Worm (Caenorhabditis elegans): ENCODE data around the gene F10D2.16.

The F10D2.16 gene

DNA sequence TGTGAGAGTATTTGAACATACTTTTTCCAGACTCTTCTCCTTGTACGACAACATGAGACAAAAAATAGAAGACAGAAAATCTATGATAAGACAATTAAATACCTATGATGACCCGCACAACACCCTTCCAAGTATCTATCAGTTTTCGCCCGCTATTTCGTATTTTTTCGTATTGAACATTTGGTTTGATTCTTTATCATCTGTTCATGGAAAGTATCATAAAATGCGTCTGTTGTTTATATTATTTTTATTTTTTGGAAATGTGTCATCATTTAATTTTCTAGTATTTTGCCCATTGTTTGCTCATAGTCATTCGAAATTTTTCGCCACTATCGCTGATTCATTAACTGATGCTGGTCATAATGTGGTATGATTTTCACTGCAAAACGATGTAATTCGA lies 23.0 kb downstream of the F10D2.16 start, which contains the start of gene ugt-39:
Gene ugt-39 (plus strand): TSS at position 54 of the 400 bp plus-strand sequence.
- TF ChIP-seq nhr-23 (tag; optimal IDR thresholded peaks at IDR 0.05) (no peak), ama-1 (optimal IDR thresholded peaks at IDR 0.05) (no peak), nhr-11 (tag; optimal IDR thresholded peaks at IDR 0.05) (no peak), R02D3.7 (tag; optimal IDR thresholded peaks at IDR 0.05) (no peak), fkh-2 (tag; optimal IDR thresholded peaks at IDR 0.05) (no peak), nhr-76 (tag; optimal IDR thresholded peaks at IDR 0.05) (no peak), mml-1 (tag; optimal IDR thresholded peaks at IDR 0.05) (no peak), nhr-43 (tag; optimal IDR thresholded peaks at IDR 0.05; ENCODE audit: poor library complexity, severe bottlenecking) (no peak), ceh-16 (tag; optimal IDR thresholded peaks at IDR 0.05) (no peak), eor-1 (tag; optimal IDR thresholded peaks at IDR 0.05) (no peak), skn-1 (tag; optimal IDR thresholded peaks at IDR 0.05) (peak; percentile 38), hmg-11 (tag; optimal IDR thresholded peaks at IDR 0.05) (no peak), egl-5 (tag; optimal IDR thresholded peaks at IDR 0.05) (no peak), unc-62 (GFP tag; optimal IDR thresholded peaks at IDR 0.05) (no peak), pqm-1 (tag; optimal IDR thresholded peaks at IDR 0.05) (peak; percentile 69), nhr-77 (tag; optimal IDR thresholded peaks at IDR 0.05) (no peak), tbx-2 (tag; optimal IDR thresholded peaks at IDR 0.05) (no peak), fos-1 (tag; optimal IDR thresholded peaks at IDR 0.05) (no peak), nhr-12 (tag; optimal IDR thresholded peaks at IDR 0.05) (no peak), elt-2 (tag; optimal IDR thresholded peaks at IDR 0.05) (peak; percentile 61), fkh-10 (GFP tag; optimal IDR thresholded peaks at IDR 0.05) (no peak), ztf-4 (tag; optimal IDR thresholded peaks at IDR 0.05) (no peak), ZK546.5 (tag; optimal IDR thresholded peaks at IDR 0.05) (no peak), ceh-9 (tag; optimal IDR thresholded peaks at IDR 0.05) (no peak), nhr-25 (tag; optimal IDR thresholded peaks at IDR 0.05) (no peak), lin-39 (tag; optimal IDR thresholded peaks at IDR 0.05) (no peak)

DNA sequence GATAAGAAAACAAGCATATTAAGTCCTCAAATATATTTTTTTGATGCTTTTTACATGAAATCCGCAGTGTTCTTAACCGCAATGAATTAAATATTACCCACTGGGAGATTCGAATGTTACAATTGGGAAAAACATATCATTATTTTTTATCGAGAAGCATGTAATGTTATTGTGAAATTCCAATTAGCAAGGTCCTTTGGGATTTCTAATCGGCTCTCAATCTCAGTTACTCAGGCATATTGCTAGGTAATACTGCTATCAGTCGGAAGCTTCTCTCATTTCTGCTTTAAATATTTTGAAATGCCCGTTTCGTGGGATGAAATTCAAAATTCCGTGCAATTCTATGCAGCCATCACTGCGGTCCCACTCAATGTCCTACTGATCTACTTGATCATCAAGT lies 25.3 kb downstream of the F10D2.16 start, which contains the start of gene str-204:
Gene str-204 (plus strand): TSS at position 301 of the 400 bp plus-strand sequence.
- TF ChIP-seq fkh-2 (tag; optimal IDR thresholded peaks at IDR 0.05) (no peak), egl-27 (tag; optimal IDR thresholded peaks at IDR 0.05) (no peak), ama-1 (optimal IDR thresholded peaks at IDR 0.05) (no peak), ceh-9 (tag; optimal IDR thresholded peaks at IDR 0.05) (no peak), daf-12 (tag; optimal IDR thresholded peaks at IDR 0.05) (no peak), lin-15B (tag; optimal IDR thresholded peaks at IDR 0.05) (no peak), elt-2 (tag; optimal IDR thresholded peaks at IDR 0.05) (no peak), nhr-67 (tag; optimal IDR thresholded peaks at IDR 0.05) (no peak), ztf-11 (tag; optimal IDR thresholded peaks at IDR 0.05) (no peak), pha-4 (tag; optimal IDR thresholded peaks at IDR 0.05) (no peak), ztf-4 (tag; optimal IDR thresholded peaks at IDR 0.05) (no peak), elt-1 (tag; optimal IDR thresholded peaks at IDR 0.05) (no peak), nfya-1 (tag; optimal IDR thresholded peaks at IDR 0.05; ENCODE audit: insufficient read depth) (no peak), skn-1 (tag; optimal IDR thresholded peaks at IDR 0.05) (no peak)

DNA sequence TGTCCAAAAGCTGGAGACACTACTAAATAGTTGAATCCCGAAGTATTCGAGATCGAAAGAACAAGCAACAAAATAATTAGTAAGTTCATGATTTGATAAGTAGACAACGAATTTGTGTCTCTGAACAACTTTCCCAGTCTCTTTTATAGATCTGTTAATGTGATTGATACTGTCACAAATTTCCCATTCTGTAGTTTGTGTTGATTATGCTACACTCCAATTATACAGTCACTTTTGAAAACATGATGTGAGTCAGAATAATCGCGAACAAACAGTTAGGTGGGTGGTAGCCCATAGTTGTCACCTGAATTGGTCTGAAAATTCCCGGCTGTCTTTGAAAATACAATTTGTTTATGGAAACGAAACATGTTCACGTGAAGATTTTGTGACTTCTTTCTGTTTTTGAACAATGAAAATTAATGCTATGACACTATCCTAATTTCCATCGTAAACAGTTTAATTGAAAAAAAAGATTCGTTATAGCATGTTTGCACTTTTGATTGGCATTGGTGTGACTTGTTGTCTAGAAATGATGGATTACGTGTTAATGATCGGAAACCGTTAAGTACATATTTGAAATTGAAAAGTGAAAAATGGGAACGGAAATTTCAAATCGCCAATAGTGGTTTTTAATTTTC lies 29.5 kb downstream of the F10D2.16 start, which contains the start of gene ugt-41:
Gene ugt-41 (minus strand): TSS at position 119 of the 638 bp plus-strand sequence.
- TF ChIP-seq eor-1 (tag; optimal IDR thresholded peaks at IDR 0.05), result no peak
- peak; percentile 15 for TF ChIP-seq elt-2 (tag; optimal IDR thresholded peaks at IDR 0.05)

DNA sequence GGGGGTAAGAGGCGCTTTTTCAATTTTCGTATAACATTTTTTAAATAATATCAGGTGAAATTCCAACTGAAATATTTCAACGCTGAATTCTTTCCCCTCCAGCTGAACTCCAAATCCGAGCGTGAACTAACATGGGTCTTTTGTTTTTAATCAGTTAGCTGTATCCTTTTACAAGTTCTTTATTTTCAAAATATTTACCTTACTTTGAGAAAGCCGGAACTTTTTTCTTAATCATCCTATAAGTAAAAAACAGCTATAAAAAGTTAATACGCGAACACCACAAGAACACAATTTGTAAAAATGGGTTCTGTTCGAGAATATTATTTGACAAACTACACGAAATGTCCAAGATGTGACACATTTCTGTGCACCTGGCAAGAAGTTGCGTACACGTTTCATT lies 30.1 kb downstream of the F10D2.16 start, which contains the start of gene srh-83:
Gene srh-83 (plus strand): TSS at position 301 of the 400 bp plus-strand sequence.
- TF ChIP-seq ztf-4 (tag; optimal IDR thresholded peaks at IDR 0.05) (no peak), zag-1 (tag; optimal IDR thresholded peaks at IDR 0.05) (no peak), nhr-77 (tag; optimal IDR thresholded peaks at IDR 0.05) (no peak), nhr-23 (tag; optimal IDR thresholded peaks at IDR 0.05) (no peak), daf-12 (tag; optimal IDR thresholded peaks at IDR 0.05) (no peak)

DNA sequence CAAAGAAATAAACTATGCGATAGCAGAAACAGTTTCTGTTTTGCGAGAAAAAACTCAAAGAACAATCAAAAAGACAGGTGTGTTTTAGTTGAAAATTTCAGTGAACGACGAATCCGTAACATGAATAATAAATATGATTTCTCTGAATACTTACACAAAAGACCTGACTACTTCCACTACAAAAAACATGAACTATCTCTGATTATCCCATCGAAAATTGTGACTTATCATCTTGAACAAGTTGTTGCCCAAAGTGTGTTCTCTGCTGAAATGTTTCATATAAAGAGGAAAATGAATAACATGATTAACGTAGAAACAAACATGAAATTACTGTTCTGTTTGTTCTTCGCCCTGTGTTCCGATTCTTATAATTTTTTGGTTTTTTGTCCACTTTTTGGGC lies 32.6 kb downstream of the F10D2.16 start, which contains the start of gene ugt-36:
Gene ugt-36 (plus strand): TSS at position 301 of the 400 bp plus-strand sequence.
- TF ChIP-seq ceh-16 (tag; optimal IDR thresholded peaks at IDR 0.05), result no peak
- TF ChIP-seq eor-1 (tag; optimal IDR thresholded peaks at IDR 0.05), result no peak
- TF ChIP-seq lsy-12 (tag; optimal IDR thresholded peaks at IDR 0.05), result no peak
- TF ChIP-seq elt-1 (tag; optimal IDR thresholded peaks at IDR 0.05), result no peak
- TF ChIP-seq nhr-67 (tag; optimal IDR thresholded peaks at IDR 0.05), result no peak
- TF ChIP-seq fkh-2 (tag; optimal IDR thresholded peaks at IDR 0.05), result no peak
- no peak for TF ChIP-seq mdl-1 (tag; optimal IDR thresholded peaks at IDR 0.05)
- no peak for TF ChIP-seq nhr-237 (tag; optimal IDR thresholded peaks at IDR 0.05)
- no peak for TF ChIP-seq unc-62 (GFP tag; optimal IDR thresholded peaks at IDR 0.05)
- no peak for TF ChIP-seq jun-1 (tag; optimal IDR thresholded peaks at IDR 0.05)
- no peak for TF ChIP-seq unc-39 (tag; optimal IDR thresholded peaks at IDR 0.05)
- no peak for TF ChIP-seq lin-39 (tag; optimal IDR thresholded peaks at IDR 0.05)
- TF ChIP-seq fkh-10 (GFP tag; optimal IDR thresholded peaks at IDR 0.05), result no peak
- no peak for TF ChIP-seq nhr-25 (tag; optimal IDR thresholded peaks at IDR 0.05)

Data from whole organism, L3 larva.